Fruit fly (Drosophila melanogaster) S2 (cell line): ENCODE results near the gene awd.

Experiments
- CG8478 ChIP-seq: fragments of >200 bp; optimal IDR thresholded peaks from 2 replicates; lab custom pipeline; 2018
- CTCF ChIP-seq, 2 experiments: fragments of >200 bp; optimal IDR thresholded peaks; 2 replicates each; lab custom pipeline; 2018

awd gene

dm6 chr3R:31724580-31725320 is 21.1 kb downstream of the awd start:
- TF ChIP-seq CG8478 (lab: Kevin White, UChicago) (no peak), CTCF (optimal IDR thresholded peaks at IDR 0.05; lab: Kevin White, UChicago) (no peak)

dm6 chr3R:31724136-31724535 is 21.7 kb downstream of the awd start:
- TF ChIP-seq CG8478 (lab: Kevin White, UChicago) (no peak), CTCF (optimal IDR thresholded peaks at IDR 0.05; lab: Kevin White, UChicago) (no peak)

dm6 chr3R:31723206-31723933 is 22.5 kb downstream of the awd start:
- TF ChIP-seq CG8478 (lab: Kevin White, UChicago) (no peak), CTCF (optimal IDR thresholded peaks at IDR 0.05; lab: Kevin White, UChicago) (no peak)

- TF ChIP-seq CG8478 (lab: Kevin White, UChicago) (no peak), CTCF (optimal IDR thresholded peaks at IDR 0.05; lab: Kevin White, UChicago) (no peak)
These were observed 23.9 kb downstream of the awd start for dm6 chr3R:31721958-31722357.

- no peak for TF ChIP-seq CTCF (optimal IDR thresholded peaks at IDR 0.05; lab: Kevin White, UChicago)
These were observed 24.4 kb downstream of the awd start for dm6 chr3R:31721466-31721865.

- no peak for TF ChIP-seq CG8478 (lab: Kevin White, UChicago)
- TF ChIP-seq CTCF (optimal IDR thresholded peaks at IDR 0.05; lab: Kevin White, UChicago), result no peak
These were observed 25.8 kb downstream of the awd start for dm6 chr3R:31720112-31720511.

- TF ChIP-seq CG8478 (lab: Kevin White, UChicago), result no peak
- no peak for TF ChIP-seq CTCF (optimal IDR thresholded peaks at IDR 0.05; lab: Kevin White, UChicago)
These were observed 26.4 kb downstream of the awd start for dm6 chr3R:31719497-31719896.

dm6 chr3R:31718967-31719366 is 26.9 kb downstream of the awd start:
- TF ChIP-seq CG8478 (lab: Kevin White, UChicago) (no peak), CTCF (optimal IDR thresholded peaks at IDR 0.05; lab: Kevin White, UChicago) (no peak)

dm6 chr3R:31718168-31718565 is 27.7 kb downstream of the awd start:
- no peak for TF ChIP-seq CG8478 (lab: Kevin White, UChicago)
- no peak for TF ChIP-seq CTCF (optimal IDR thresholded peaks at IDR 0.05; lab: Kevin White, UChicago)

dm6 chr3R:31717299-31718167 is 28.3 kb downstream of the awd start:
- TF ChIP-seq CTCF (optimal IDR thresholded peaks at IDR 0.05; lab: Kevin White, UChicago) (no peak), CG8478 (lab: Kevin White, UChicago) (no peak)

- TF ChIP-seq CG8478 (lab: Kevin White, UChicago) (no peak), CTCF (optimal IDR thresholded peaks at IDR 0.05; lab: Kevin White, UChicago) (no peak)
These were observed 29.6 kb downstream of the awd start for dm6 chr3R:31716265-31716664.

dm6 chr3R:31715713-31716024 is 30.2 kb downstream of the awd start:
- TF ChIP-seq CG8478 (lab: Kevin White, UChicago), result no peak
- no peak for TF ChIP-seq CTCF (optimal IDR thresholded peaks at IDR 0.05; lab: Kevin White, UChicago)

dm6 chr3R:31714876-31715712 is 30.8 kb downstream of the awd start:
- TF ChIP-seq CG8478 (lab: Kevin White, UChicago), result no peak
- no peak for TF ChIP-seq CTCF (optimal IDR thresholded peaks at IDR 0.05; lab: Kevin White, UChicago)
